Worm (Caenorhabditis elegans) whole organism, L1 larva: Measurements from ENCODE around the gene xpf-1.

Experiments
- C04F5.9 ChIP-seq: sonication (generic microtip); optimal IDR thresholded peaks from 2 replicates; lab custom pipeline; 2016; ENCODE audit warnings: missing genetic modification characterization, missing compliant biosample characterization
- C16A3.4 ChIP-seq: fragments of 150-350 bp; optimal IDR thresholded peaks from 2 replicates; lab custom pipeline; 2014; ENCODE audit warnings: missing biosample characterization, missing genetic modification characterization
- F16B12.6 ChIP-seq: fragments of 150-350 bp; optimal IDR thresholded peaks from 2 replicates; lab custom pipeline; 2014; ENCODE audit warnings: missing biosample characterization, missing genetic modification characterization
- Y116A8C.19 ChIP-seq: sonication (generic microtip); optimal IDR thresholded peaks from 2 replicates; lab custom pipeline; 2016; ENCODE audit warnings: missing compliant biosample characterization, missing genetic modification characterization, borderline replicate concordance
- ama-1 ChIP-seq: fragments of 150-350 bp; optimal IDR thresholded peaks from 2 replicates; lab custom pipeline; 2014
- ceh-63 ChIP-seq: fragments of 200-800 bp; sonication (Bioruptor generic); optimal IDR thresholded peaks from 2 replicates; lab custom pipeline; 2018; ENCODE audit warnings: mild to moderate bottlenecking, missing genetic modification characterization, missing compliant biosample characterization
- ceh-8 ChIP-seq: fragments of 200-800 bp; sonication (Bioruptor generic); optimal IDR thresholded peaks from 2 replicates; lab custom pipeline; 2018; ENCODE audit warnings: mild to moderate bottlenecking, missing genetic modification characterization, moderate library complexity, missing compliant biosample characterization
- ceh-82 ChIP-seq, 3 experiments: fragments of 150-350 bp in 1 of 3; sonication (generic microtip) in 2 of 3; optimal IDR thresholded peaks; 2 replicates each; lab custom pipeline; 2014 to 2017; ENCODE audit warnings: missing biosample characterization in 3 of 3, missing genetic modification characterization in 3 of 3
- ces-1 ChIP-seq: fragments of 150-350 bp; optimal IDR thresholded peaks from 2 replicates; lab custom pipeline; 2014; ENCODE audit warnings: missing biosample characterization, missing genetic modification reagents, missing genetic modification characterization
- efl-1 ChIP-seq, 4 experiments: fragments of 150-350 bp; optimal IDR thresholded peaks in 3 of 4; peaks in 1 of 4; 1 replicate in 1 of 4; 2 replicates in 3 of 4; lab custom pipeline; 2014; ENCODE audit warnings: missing biosample characterization in 2 of 4, missing genetic modification characterization in 2 of 4, missing genetic modification reagents in 2 of 4
- egl-13 ChIP-seq: sonication (generic microtip); optimal IDR thresholded peaks from 2 replicates; lab custom pipeline; 2016; ENCODE audit warnings: missing genotype, missing genetic modification reagents, missing genetic modification characterization, missing compliant biosample characterization
- elt-2 ChIP-seq: sonication (generic microtip); optimal IDR thresholded peaks from 2 replicates; lab custom pipeline; 2016; ENCODE audit warnings: missing genetic modification characterization, mild to moderate bottlenecking, inconsistent platforms, missing compliant biosample characterization, missing genetic modification reagents
- ets-5 ChIP-seq: fragments of 200-800 bp; sonication (Bioruptor generic); IDR thresholded peaks from 2 replicates; pipeline ENCODE4 v1.3.6; 2022; ENCODE audit warnings: missing genetic modification characterization, missing compliant biosample characterization
- fkh-10 ChIP-seq: sonication (generic microtip); optimal IDR thresholded peaks from 2 replicates; lab custom pipeline; 2017; ENCODE audit warnings: missing biosample characterization, missing genetic modification reagents, missing genetic modification characterization
- fkh-8 ChIP-seq: sonication (generic microtip); optimal IDR thresholded peaks from 2 replicates; lab custom pipeline; 2016; ENCODE audit warnings: mild to moderate bottlenecking, missing genetic modification characterization, missing compliant biosample characterization
- fos-1 ChIP-seq: fragments of 150-350 bp; optimal IDR thresholded peaks from 2 replicates; lab custom pipeline; 2014; ENCODE audit warnings: missing biosample characterization, missing genetic modification characterization
- hlh-4 ChIP-seq: sonication (generic microtip); optimal IDR thresholded peaks from 2 replicates; lab custom pipeline; 2016; ENCODE audit warnings: mild to moderate bottlenecking, missing genetic modification characterization, missing compliant biosample characterization
- hpl-2 ChIP-seq: fragments of 150-350 bp; optimal IDR thresholded peaks from 2 replicates; lab custom pipeline; 2014; ENCODE audit warnings: missing biosample characterization, missing genetic modification reagents, missing genetic modification characterization
- irx-1 ChIP-seq: sonication (generic microtip); optimal IDR thresholded peaks from 2 replicates; lab custom pipeline; 2016; ENCODE audit warnings: missing genetic modification characterization, missing compliant biosample characterization
- isw-1 ChIP-seq: fragments of 200-800 bp; sonication (Bioruptor generic); IDR thresholded peaks from 2 replicates; pipeline ENCODE4 v1.3.6; 2022; ENCODE audit warnings: missing genetic modification characterization, missing compliant biosample characterization
- jun-1 ChIP-seq: fragments of 150-350 bp; optimal IDR thresholded peaks from 2 replicates; lab custom pipeline; 2014; ENCODE audit warnings: missing biosample characterization, missing genetic modification reagents, missing genetic modification characterization
- lin-14 ChIP-seq: fragments of 200-800 bp; sonication (Bioruptor generic); optimal IDR thresholded peaks from 2 replicates; lab custom pipeline; 2018; ENCODE audit warnings: mild to moderate bottlenecking, missing genetic modification characterization, moderate library complexity, missing compliant biosample characterization
- lin-35 ChIP-seq, 2 experiments: fragments of 150-350 bp; optimal IDR thresholded peaks; 2 replicates each; lab custom pipeline; 2014; ENCODE audit warnings: missing biosample characterization in 2 of 2, missing genetic modification characterization in 2 of 2, missing genetic modification reagents in 2 of 2
- lir-3 ChIP-seq: sonication (generic microtip); optimal IDR thresholded peaks from 2 replicates; lab custom pipeline; 2016; ENCODE audit warnings: mild to moderate bottlenecking, missing genetic modification characterization, moderate library complexity, missing compliant biosample characterization; ENCODE audit not compliant: poor library complexity
- mdl-1 ChIP-seq, 2 experiments: fragments of 150-350 bp; optimal IDR thresholded peaks; 2 replicates each; lab custom pipeline; 2014 to 2017; ENCODE audit warnings: missing biosample characterization in 2 of 2, missing genetic modification characterization in 2 of 2, inconsistent platforms in 1 of 2
- mep-1 ChIP-seq: fragments of 150-350 bp; optimal IDR thresholded peaks from 2 replicates; lab custom pipeline; 2014; ENCODE audit warnings: missing biosample characterization, missing genetic modification characterization
- nhr-12 ChIP-seq: sonication (generic microtip); optimal IDR thresholded peaks from 2 replicates; lab custom pipeline; 2017; ENCODE audit warnings: missing biosample characterization, missing genetic modification characterization
- nhr-20 ChIP-seq: sonication (generic microtip); optimal IDR thresholded peaks from 2 replicates; lab custom pipeline; 2016; ENCODE audit warnings: mild to moderate bottlenecking, missing genetic modification characterization, missing compliant biosample characterization
- nhr-237 ChIP-seq: fragments of 150-350 bp; optimal IDR thresholded peaks from 2 replicates; lab custom pipeline; 2014; ENCODE audit warnings: missing biosample characterization, missing genetic modification characterization
- nhr-47 ChIP-seq: sonication (generic microtip); optimal IDR thresholded peaks from 2 replicates; lab custom pipeline; 2016; ENCODE audit warnings: mild to moderate bottlenecking, missing genetic modification characterization, moderate library complexity, missing compliant biosample characterization
- nhr-71 ChIP-seq: sonication (generic microtip); optimal IDR thresholded peaks from 2 replicates; lab custom pipeline; 2016; ENCODE audit warnings: mild to moderate bottlenecking, missing genetic modification characterization, moderate library complexity, missing compliant biosample characterization
- pag-3 ChIP-seq: sonication (generic microtip); optimal IDR thresholded peaks from 2 replicates; lab custom pipeline; 2017; ENCODE audit warnings: missing genetic modification characterization, mild to moderate bottlenecking, missing compliant biosample characterization, antibody characterized with exemption, borderline replicate concordance; ENCODE audit not compliant: insufficient read depth
- pqm-1 ChIP-seq: sonication (generic microtip); optimal IDR thresholded peaks from 3 replicates; lab custom pipeline; 2017; ENCODE audit warnings: missing biosample characterization, missing genetic modification characterization
- rnt-1 ChIP-seq: sonication (generic microtip); optimal IDR thresholded peaks from 2 replicates; lab custom pipeline; 2016; ENCODE audit warnings: mild to moderate bottlenecking, missing genetic modification characterization, moderate library complexity, missing compliant biosample characterization
- snpc-4 ChIP-seq: fragments of 150-350 bp; optimal IDR thresholded peaks from 2 replicates; lab custom pipeline; 2014; ENCODE audit warnings: missing biosample characterization, missing genetic modification characterization
- snu-23 ChIP-seq: sonication (generic microtip); optimal IDR thresholded peaks from 2 replicates; lab custom pipeline; 2016; ENCODE audit warnings: missing genetic modification characterization, missing compliant biosample characterization
- sox-4 ChIP-seq: sonication (generic microtip); optimal IDR thresholded peaks from 2 replicates; lab custom pipeline; 2016; ENCODE audit warnings: missing genetic modification characterization, missing compliant biosample characterization
- sptf-1 ChIP-seq: fragments of 150-350 bp; optimal IDR thresholded peaks from 2 replicates; lab custom pipeline; 2014; ENCODE audit warnings: missing biosample characterization, missing genetic modification characterization
- sup-37 ChIP-seq: fragments of 200-800 bp; sonication (Bioruptor generic); optimal IDR thresholded peaks from 2 replicates; lab custom pipeline; 2018; ENCODE audit warnings: mild to moderate bottlenecking, missing genetic modification characterization, missing compliant biosample characterization
- tbx-2 ChIP-seq: sonication (generic microtip); optimal IDR thresholded peaks from 2 replicates; lab custom pipeline; 2016; ENCODE audit warnings: missing genetic modification characterization, missing compliant biosample characterization
- tlp-1 ChIP-seq: fragments of 150-350 bp; optimal IDR thresholded peaks from 2 replicates; lab custom pipeline; 2014; ENCODE audit warnings: missing biosample characterization, missing genetic modification characterization
- unc-98 ChIP-seq: fragments of 200-800 bp; sonication (Bioruptor generic); IDR thresholded peaks from 2 replicates; pipeline ENCODE4 v1.3.6; 2022; ENCODE audit warnings: missing genetic modification characterization, missing compliant biosample characterization
- zag-1 ChIP-seq: fragments of 150-350 bp; optimal IDR thresholded peaks from 2 replicates; lab custom pipeline; 2014; ENCODE audit warnings: missing biosample characterization, missing genetic modification characterization
- zip-4 ChIP-seq: fragments of 200-800 bp; sonication (Bioruptor generic); optimal IDR thresholded peaks from 2 replicates; lab custom pipeline; 2018; ENCODE audit warnings: mild to moderate bottlenecking, missing genetic modification characterization, moderate library complexity, missing compliant biosample characterization
- ztf-11 ChIP-seq, 2 experiments: sonication (generic microtip); optimal IDR thresholded peaks; 2 replicates each; lab custom pipeline; 2016 to 2017; ENCODE audit warnings: missing genetic modification characterization in 2 of 2, missing biosample characterization in 1 of 2, missing compliant biosample characterization in 1 of 2
- ztf-4 ChIP-seq: fragments of 150-350 bp; optimal IDR thresholded peaks from 2 replicates; lab custom pipeline; 2014; ENCODE audit warnings: missing biosample characterization, missing genetic modification characterization

xpf-1 gene

ce11 chrII:11737347-11737746, 41.4 kb downstream of the xpf-1 start (continued):
- TF ChIP-seq lir-3 (tag; lab: Kevin White, UChicago) = peak; percentile 23
- no peak for TF ChIP-seq zip-4
- no peak for TF ChIP-seq nhr-12 (tag; lab: Kevin White, UChicago)
- TF ChIP-seq hlh-4 = no peak
- peak in 1 of 2 experiments; percentile 47 for TF ChIP-seq lin-35 (GFP tag; optimal IDR thresholded peaks at IDR 0.05; lab: Kevin White, UChicago)
- TF ChIP-seq unc-98 (GFP tag; lab: Robert Waterston, UW) = no peak
- TF ChIP-seq nhr-71 = peak; percentile 74
- TF ChIP-seq rnt-1 = peak; percentile 20
- no peak for TF ChIP-seq tlp-1 (tag; lab: Kevin White, UChicago)
- peak; percentile 79 for TF ChIP-seq snu-23 (GFP tag; lab: Kevin White, UChicago)
- TF ChIP-seq C16A3.4 (tag; lab: Kevin White, UChicago) = no peak
- no peak for TF ChIP-seq ces-1 (GFP tag; lab: Kevin White, UChicago)
- TF ChIP-seq tbx-2 = peak; percentile 57
- no peak for TF ChIP-seq F16B12.6
- no peak for TF ChIP-seq ztf-11 (tag; optimal IDR thresholded peaks at IDR 0.05; lab: Kevin White, UChicago)
- no peak for TF ChIP-seq egl-13 (tag; lab: Kevin White, UChicago)
- no peak for TF ChIP-seq ceh-63 (GFP tag; lab: Kevin White, UChicago)
- no peak for TF ChIP-seq jun-1 (tag; lab: Kevin White, UChicago)
- TF ChIP-seq zag-1 (tag; lab: Kevin White, UChicago) = no peak
- TF ChIP-seq efl-1 (optimal IDR thresholded peaks at IDR 0.05; lab: Kevin White, UChicago) = peak; percentile 5 to 33
- TF ChIP-seq efl-1 (GFP tag; optimal IDR thresholded peaks at IDR 0.05 in 1 of 2; lab: Kevin White, UChicago) = peak in 1 of 2 experiments; percentile 91
- no peak for TF ChIP-seq ama-1 (lab: Kevin White, UChicago)
- TF ChIP-seq nhr-237 (tag; lab: Kevin White, UChicago) = no peak
- TF ChIP-seq fkh-10 (GFP tag; lab: Kevin White, UChicago) = no peak
- TF ChIP-seq isw-1 = no peak
- TF ChIP-seq pqm-1 (tag; lab: Kevin White, UChicago) = no peak
- TF ChIP-seq hpl-2 (GFP tag; lab: Kevin White, UChicago) = no peak
- peak; percentile 69 for TF ChIP-seq ztf-4 (tag; lab: Kevin White, UChicago)
- TF ChIP-seq fos-1 = no peak
- no peak for TF ChIP-seq C04F5.9 (tag; lab: Kevin White, UChicago)
- peak; percentile 88 for TF ChIP-seq lin-14 (GFP tag; lab: Kevin White, UChicago)
- no peak for TF ChIP-seq ets-5
- TF ChIP-seq snpc-4 (tag; lab: Kevin White, UChicago) = no peak
- TF ChIP-seq Y116A8C.19 (tag; lab: Kevin White, UChicago) = no peak
- TF ChIP-seq mep-1 (tag; lab: Kevin White, UChicago) = peak; percentile 60
- TF ChIP-seq sox-4 = no peak
- TF ChIP-seq, all 84 proteins: peak for 24

ce11 chrII:11739199-11739598, 43.2 kb downstream of the xpf-1 start, which contains the start of gene ctsa-1.2:
Gene ctsa-1.2 (plus strand): TSS chrII:11739358.
- TF ChIP-seq fkh-8 = no peak
- peak in 1 of 2 experiments; percentile 5 for TF ChIP-seq lin-35 (GFP tag; optimal IDR thresholded peaks at IDR 0.05; lab: Kevin White, UChicago)
- peak; percentile 92 for TF ChIP-seq elt-2 (tag; lab: Kevin White, UChicago)

DNA sequence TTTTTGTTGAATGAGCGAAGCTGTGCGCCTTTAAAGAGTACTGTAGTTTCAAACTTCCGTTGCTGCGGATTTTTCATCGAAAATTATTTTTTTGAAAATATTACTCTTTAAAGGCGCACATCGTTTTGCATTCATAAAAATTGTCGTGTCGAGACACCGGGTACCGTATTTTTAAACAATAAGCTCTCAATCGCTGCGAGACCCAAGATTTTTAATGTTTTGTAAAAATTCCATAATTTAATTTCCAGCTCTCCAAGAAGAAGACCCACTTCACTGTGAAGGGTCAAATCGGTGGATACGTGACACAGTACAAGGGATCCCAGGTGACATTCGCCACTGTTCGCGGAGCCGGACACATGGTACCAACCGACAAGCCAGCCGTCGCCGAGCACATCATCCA, 46.3 kb downstream of the xpf-1 start:
- TF ChIP-seq ceh-63 (GFP tag; lab: Kevin White, UChicago) = no peak
- TF ChIP-seq unc-98 (GFP tag; lab: Robert Waterston, UW) = no peak
- TF ChIP-seq pag-3 (tag; lab: Kevin White, UChicago) = no peak
- TF ChIP-seq ama-1 (lab: Kevin White, UChicago) = no peak
- no peak for TF ChIP-seq ceh-82 (tag; optimal IDR thresholded peaks at IDR 0.05; lab: Kevin White, UChicago)
- no peak for TF ChIP-seq irx-1 (tag; lab: Kevin White, UChicago)
- no peak for TF ChIP-seq nhr-12 (tag; lab: Kevin White, UChicago)
- TF ChIP-seq mdl-1 (tag; optimal IDR thresholded peaks at IDR 0.05; lab: Kevin White, UChicago) = no peak
- TF ChIP-seq sptf-1 (tag; lab: Kevin White, UChicago) = no peak
- TF ChIP-seq nhr-20 (tag; lab: Kevin White, UChicago) = no peak
- no peak for TF ChIP-seq zip-4
- no peak for TF ChIP-seq sup-37 (GFP tag; lab: Kevin White, UChicago)
- no peak for TF ChIP-seq snpc-4 (tag; lab: Kevin White, UChicago)
- TF ChIP-seq ceh-8 (GFP tag; lab: Kevin White, UChicago) = no peak
- TF ChIP-seq ztf-11 (tag; optimal IDR thresholded peaks at IDR 0.05; lab: Kevin White, UChicago) = no peak
- TF ChIP-seq fkh-8 = no peak
- no peak for TF ChIP-seq rnt-1
- TF ChIP-seq C04F5.9 (tag; lab: Kevin White, UChicago) = no peak
- TF ChIP-seq elt-2 (tag; lab: Kevin White, UChicago) = no peak
- TF ChIP-seq nhr-47 (tag; lab: Kevin White, UChicago) = no peak
- TF ChIP-seq, all 84 proteins: peak for 0
